Fruit fly (Drosophila melanogaster) whole organism, adult: ENCODE data around the gene lsn.

ENCODE experiments used
- CG12768 ChIP-seq: fragments of 200-800 bp; sonication (Bioruptor generic); optimal IDR thresholded peaks from 2 replicates; lab custom pipeline; 2017; ENCODE audit warnings: missing biosample characterization, missing genetic modification characterization, mild to moderate bottlenecking, moderate library complexity, missing genetic modification reagents
- CG14711 ChIP-seq: fragments of 200-800 bp; sonication (Bioruptor generic); optimal IDR thresholded peaks from 2 replicates; lab custom pipeline; 2018; ENCODE audit warnings: missing biosample characterization, mild to moderate bottlenecking, missing genetic modification characterization, moderate library complexity
- CG1620 ChIP-seq: fragments of 200-800 bp; sonication (Bioruptor generic); optimal IDR thresholded peaks from 2 replicates; lab custom pipeline; 2016; ENCODE audit warnings: missing biosample characterization, missing genetic modification characterization
- Mnt ChIP-seq: fragments of 200-800 bp; sonication (Bioruptor generic); optimal IDR thresholded peaks from 2 replicates; lab custom pipeline; 2016; ENCODE audit warnings: missing biosample characterization, mild to moderate bottlenecking, missing genetic modification characterization
- cnc ChIP-seq, 2 experiments: fragments of >200 bp; optimal IDR thresholded peaks; 2 replicates each; lab custom pipeline; 2017
- kay ChIP-seq: fragments of 200-800 bp; sonication (Bioruptor generic); peaks from one replicate; lab custom pipeline; 2016; ENCODE audit warnings: missing biosample characterization, missing genetic modification characterization, borderline replicate concordance
- tj ChIP-seq: fragments of 200-800 bp; sonication (Bioruptor generic); optimal IDR thresholded peaks from 3 replicates; lab custom pipeline; 2017; ENCODE audit warnings: missing biosample characterization, mild to moderate bottlenecking, missing genetic modification characterization, moderate library complexity

DNA sequence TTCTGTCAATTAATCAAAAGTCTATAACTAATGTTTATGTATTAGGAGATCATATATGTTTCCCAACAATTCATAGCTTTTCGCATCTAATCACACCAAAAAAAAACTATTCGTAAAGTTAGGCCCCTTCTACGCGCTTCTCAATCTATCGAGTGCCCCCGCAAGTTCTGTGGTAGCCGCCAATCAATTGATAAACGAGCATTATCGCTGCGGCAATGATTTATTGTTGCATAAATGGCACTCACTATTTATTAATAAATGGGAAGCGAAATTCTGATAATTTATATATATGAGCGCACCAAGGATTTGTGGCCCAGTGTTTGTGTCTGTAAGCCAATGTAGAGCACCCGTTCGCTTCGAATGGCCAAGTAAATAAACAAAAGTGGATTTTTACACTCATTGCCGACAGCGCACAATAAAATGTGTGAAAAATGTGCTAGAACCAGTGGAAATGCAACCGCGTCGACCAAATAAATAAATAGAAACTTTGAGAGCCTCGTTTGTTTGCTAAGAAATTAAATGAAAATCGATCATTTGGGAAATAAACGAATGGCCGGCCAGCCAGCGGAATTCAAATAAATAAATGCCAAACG is 6.5 kb downstream of the lsn start:
- no peak for TF ChIP-seq tj (GFP tag; lab: Kevin White, UChicago)
- no peak for TF ChIP-seq cnc (optimal IDR thresholded peaks at IDR 0.05; lab: Kevin White, UChicago)
- no peak for TF ChIP-seq CG14711 (tag; lab: Kevin White, UChicago)
- no peak for TF ChIP-seq CG1620
- TF ChIP-seq CG12768 (GFP tag; lab: Kevin White, UChicago) = no peak
- peak; percentile 72 for TF ChIP-seq kay (GFP tag; lab: Kevin White, UChicago)
- TF ChIP-seq Mnt (GFP tag; lab: Kevin White, UChicago) = no peak
